Fruit fly (Drosophila melanogaster) whole organism, wandering third instar larva: ENCODE measurements around the gene Ubc6.

Source experiments
- Abd-B ChIP-seq: fragments of >200 bp; optimal IDR thresholded peaks from 2 replicates; lab custom pipeline; 2017; ENCODE audit warnings: missing biosample characterization, missing genetic modification characterization
- Hnf4 ChIP-seq: fragments of 200-800 bp; sonication (Bioruptor generic); optimal IDR thresholded peaks from 2 replicates; lab custom pipeline; 2016; ENCODE audit warnings: missing biosample characterization, mild to moderate bottlenecking, missing genetic modification characterization
- Hr83 ChIP-seq: fragments of 200-300 bp; sonication (Bioruptor generic); optimal IDR thresholded peaks from 2 replicates; lab custom pipeline; 2016; ENCODE audit warnings: missing biosample characterization, mild to moderate bottlenecking, missing genetic modification characterization, moderate library complexity; ENCODE audit not compliant: poor library complexity, severe bottlenecking
- Mio ChIP-seq: sonication (Bioruptor generic); optimal IDR thresholded peaks from 2 replicates; lab custom pipeline; 2016; ENCODE audit warnings: missing biosample characterization, missing genetic modification characterization
- OdsH ChIP-seq: fragments of 200-800 bp; sonication (Bioruptor generic); optimal IDR thresholded peaks from 2 replicates; lab custom pipeline; 2016; ENCODE audit warnings: missing biosample characterization, mild to moderate bottlenecking, missing genetic modification characterization
- h ChIP-seq: fragments of 200-800 bp; sonication (Bioruptor generic); optimal IDR thresholded peaks from 3 replicates; lab custom pipeline; 2016; ENCODE audit warnings: missing biosample characterization, mild to moderate bottlenecking, missing genetic modification characterization
- lola ChIP-seq: fragments of >200 bp; optimal IDR thresholded peaks from 2 replicates; lab custom pipeline; 2017; ENCODE audit warnings: missing biosample characterization, missing genetic modification characterization
- psq ChIP-seq: fragments of 200-800 bp; sonication (Bioruptor generic); optimal IDR thresholded peaks from 3 replicates; lab custom pipeline; 2017; ENCODE audit warnings: missing biosample characterization, mild to moderate bottlenecking, missing genetic modification characterization, moderate library complexity
- sv ChIP-seq: fragments of 200-800 bp; sonication (Bioruptor generic); optimal IDR thresholded peaks from 3 replicates; lab custom pipeline; 2016; ENCODE audit warnings: missing biosample characterization, missing genetic modification characterization
- woc ChIP-seq: sonication (Bioruptor generic); optimal IDR thresholded peaks from 2 replicates; lab custom pipeline; 2016; ENCODE audit warnings: missing biosample characterization, mild to moderate bottlenecking, missing genetic modification characterization

dm6 chr3R:4998739-4999138 is 46.3 kb upstream of the Ubc6 start:
- TF ChIP-seq h (GFP tag; lab: Kevin White, UChicago) (no peak), Hnf4 (GFP tag; lab: Kevin White, UChicago) (no peak), Hr83 (GFP tag; lab: Kevin White, UChicago) (no peak), psq (GFP tag; lab: Kevin White, UChicago) (no peak), Abd-B (GFP tag; lab: Kevin White, UChicago) (no peak), lola (GFP tag; lab: Kevin White, UChicago) (no peak), OdsH (GFP tag; lab: Kevin White, UChicago) (no peak), Mio (GFP tag; lab: Kevin White, UChicago) (no peak), woc (GFP tag; lab: Kevin White, UChicago) (no peak), sv (GFP tag; lab: Kevin White, UChicago) (no peak)
